Worm (Caenorhabditis elegans) whole organism, early embryonic: ENCODE measurements around the gene zyg-1.
"Not testable (repeated sequence)": the region's sequence is repeated elsewhere in the genome, so short reads cannot be mapped to it uniquely, and the experiment has no call there.

Experiments
- F13C5.2 ChIP-seq: sonication (generic microtip); optimal IDR thresholded peaks from 2 replicates; lab custom pipeline; 2017; ENCODE audit warnings: mild to moderate bottlenecking, missing genetic modification characterization, inconsistent platforms, missing compliant biosample characterization
- ama-1 ChIP-seq: fragments of 150-350 bp; optimal IDR thresholded peaks from 2 replicates; lab custom pipeline; 2014
- ceh-13 ChIP-seq: fragments of 200-800 bp; sonication (Bioruptor generic); optimal IDR thresholded peaks from 2 replicates; lab custom pipeline; 2018; ENCODE audit warnings: mild to moderate bottlenecking, missing genetic modification characterization, missing compliant biosample characterization
- ceh-36 ChIP-seq: sonication (generic microtip); optimal IDR thresholded peaks from 2 replicates; lab custom pipeline; 2016; ENCODE audit warnings: missing genetic modification characterization, inconsistent platforms, missing compliant biosample characterization
- flt-1 ChIP-seq: fragments of 200-800 bp; sonication (Bioruptor generic); IDR thresholded peaks from 2 replicates; pipeline ENCODE4 v1.3.6; 2022; ENCODE audit warnings: missing genetic modification characterization, missing compliant biosample characterization
- hmbx-1 ChIP-seq: sonication (generic microtip); optimal IDR thresholded peaks from 2 replicates; lab custom pipeline; 2016; ENCODE audit warnings: mild to moderate bottlenecking, missing genetic modification characterization, missing compliant biosample characterization
- hmg-4 ChIP-seq: fragments of 200-800 bp; sonication (Bioruptor generic); optimal IDR thresholded peaks from 2 replicates; lab custom pipeline; 2018; ENCODE audit warnings: mild to moderate bottlenecking, missing genetic modification characterization, missing compliant biosample characterization
- scrt-1 ChIP-seq: fragments of 200-800 bp; sonication (Bioruptor generic); IDR thresholded peaks from 2 replicates; pipeline ENCODE4 v1.3.6; 2022; ENCODE audit warnings: missing genetic modification characterization, missing compliant biosample characterization

- not testable (repeated sequence) for TF ChIP-seq ceh-13; ama-1; flt-1 (GFP tag; lab: Robert Waterston, UW); hmg-4 (GFP tag; lab: Kevin White, UChicago); hmbx-1 (tag; lab: Kevin White, UChicago); ceh-36; F13C5.2 (tag; lab: Kevin White, UChicago); scrt-1 (GFP tag; lab: Robert Waterston, UW)
These were observed 27.1 kb upstream of the zyg-1 start, which contains the start of the genes eif-3.L and npl-4.2 for ce11 chrII:5622383-5622939.
